Fruit fly (Drosophila melanogaster) Kc167 (cell line): ENCODE data around the gene CG13306.

Experiments used
- Myc ChIP-seq: fragments of >200 bp; optimal IDR thresholded peaks from 2 replicates; lab custom pipeline; 2017; ENCODE audit warnings: missing external identifiers
- Sin3A ChIP-seq: fragments of >200 bp; optimal IDR thresholded peaks from 2 replicates; lab custom pipeline; 2018; ENCODE audit warnings: missing external identifiers
- psq ChIP-seq: fragments of >200 bp; optimal IDR thresholded peaks from 2 replicates; lab custom pipeline; 2017; ENCODE audit warnings: missing external identifiers

- TF ChIP-seq psq (lab: Kevin White, UChicago), result no peak
- no peak for TF ChIP-seq Sin3A (lab: Kevin White, UChicago)
- TF ChIP-seq Myc (lab: Kevin White, UChicago), result no peak
These were observed 25.6 kb upstream of the CG13306 start for dm6 chr3L:8774974-8775731.
